Fruit fly (Drosophila melanogaster): ENCODE results near the gene CG18641.
A peak's percentile ranks its signal among the peaks of the same experiment; 100 is the strongest.

CG18641 gene

dm6 chr2L:2450723-2451379 is 35.7 kb upstream of the CG18641 start (continued):
- TF ChIP-seq pho (GFP tag; optimal IDR thresholded peaks at IDR 0.05) (no peak), CG9817 (tag; optimal IDR thresholded peaks at IDR 0.05) (no peak), CG12236 (GFP tag; optimal IDR thresholded peaks at IDR 0.05) (no peak), Med (GFP tag) (peak; percentile 87), z (GFP tag; IDR thresholded peaks at IDR 0.05) (peak; percentile 98), sob (GFP tag; IDR thresholded peaks at IDR 0.05) (no peak), CG13123 (GFP tag; optimal IDR thresholded peaks at IDR 0.05) (no peak), da (GFP tag; optimal IDR thresholded peaks at IDR 0.05) (no peak), Dfd (GFP tag; optimal IDR thresholded peaks at IDR 0.05) (no peak), psq (GFP tag; optimal IDR thresholded peaks at IDR 0.05) (no peak), shn (GFP tag; optimal IDR thresholded peaks at IDR 0.05) (peak; percentile 16), ranshi (GFP tag; IDR thresholded peaks at IDR 0.05) (no peak), Drgx (GFP tag; IDR thresholded peaks at IDR 0.05) (peak; percentile 41; the same call in 1 of the 2 replicates), Sox102F (GFP tag; optimal IDR thresholded peaks at IDR 0.05) (no peak), org-1 (GFP tag; optimal IDR thresholded peaks at IDR 0.05) (no peak), BtbVII (GFP tag; optimal IDR thresholded peaks at IDR 0.05) (no peak), Nf-YC (tag; optimal IDR thresholded peaks at IDR 0.05) (peak; percentile 49), bsh (GFP tag; optimal IDR thresholded peaks at IDR 0.05) (no peak), row (GFP tag; IDR thresholded peaks at IDR 0.05) (no peak), gcm2 (GFP tag; optimal IDR thresholded peaks at IDR 0.05) (no peak), cad (GFP tag; optimal IDR thresholded peaks at IDR 0.05) (no peak), zfh2 (GFP tag; optimal IDR thresholded peaks at IDR 0.05) (no peak), CG5180 (GFP tag; optimal IDR thresholded peaks at IDR 0.05) (no peak), lov (optimal IDR thresholded peaks at IDR 0.05) (no peak), lov (GFP tag; IDR thresholded peaks at IDR 0.05) (no peak), Doc3 (GFP tag; IDR thresholded peaks at IDR 0.05; ENCODE audit: partially characterized antibody) (0 out of 3 replicates have a peak, but pooled peaks have one; percentile 24), CG9797 (GFP tag; optimal IDR thresholded peaks at IDR 0.05) (no peak), Fer1 (GFP tag; optimal IDR thresholded peaks at IDR 0.05) (no peak), CG14441 (GFP tag; IDR thresholded peaks at IDR 0.05) (no peak), H2.0 (GFP tag; IDR thresholded peaks at IDR 0.05) (no peak), dimm (GFP tag; IDR thresholded peaks at IDR 0.05) (no peak), CG10654 (GFP tag; optimal IDR thresholded peaks at IDR 0.05) (no peak), CG13296 (GFP tag; optimal IDR thresholded peaks at IDR 0.05) (no peak), Tbp (GFP tag; optimal IDR thresholded peaks at IDR 0.05) (no peak), dysf (GFP tag; IDR thresholded peaks at IDR 0.05) (no peak), tio (GFP tag; optimal IDR thresholded peaks at IDR 0.05) (no peak), wor (GFP tag; IDR thresholded peaks at IDR 0.05) (no peak), onecut (GFP tag; IDR thresholded peaks at IDR 0.05) (no peak), Dip3 (GFP tag; optimal IDR thresholded peaks at IDR 0.05) (no peak), CG12769 (tag; optimal IDR thresholded peaks at IDR 0.05) (peak; percentile 9), Trl (optimal IDR thresholded peaks at IDR 0.05) (peak; percentile 88 to 91), Trl (GFP tag; optimal IDR thresholded peaks at IDR 0.05) (peak; percentile 4), sna (GFP tag; IDR thresholded peaks at IDR 0.05; ENCODE audit: partially characterized antibody) (0 out of 2 replicates have a peak, but pooled peaks have one; percentile 38), Gug (GFP tag; IDR thresholded peaks at IDR 0.05) (no peak), cwo (GFP tag; optimal IDR thresholded peaks at IDR 0.05) (no peak), CG2678 (tag; optimal IDR thresholded peaks at IDR 0.05) (no peak), CG2875 (GFP tag; optimal IDR thresholded peaks at IDR 0.05) (no peak), emc (GFP tag; optimal IDR thresholded peaks at IDR 0.05) (no peak), CG10979 (tag; optimal IDR thresholded peaks at IDR 0.05) (no peak), ash1 (GFP tag; optimal IDR thresholded peaks at IDR 0.05) (no peak), Kr (GFP tag; optimal IDR thresholded peaks at IDR 0.05) (no peak), cato (GFP tag; optimal IDR thresholded peaks at IDR 0.05; ENCODE audit: borderline replicate concordance) (no peak)

Data from whole organism, embryonic.